Worm (Caenorhabditis elegans) whole organism, L4/young adult: ENCODE measurements around the gene T27A10.6.

Experiments
- W03F9.2 ChIP-seq: fragments of 150-350 bp; optimal IDR thresholded peaks from 2 replicates; lab custom pipeline; 2014; ENCODE audit warnings: missing biosample characterization, missing genetic modification characterization
- dao-5 ChIP-seq: sonication (generic microtip); optimal IDR thresholded peaks from 2 replicates; lab custom pipeline; 2016; ENCODE audit warnings: missing genotype, missing genetic modification characterization, moderate library complexity, missing compliant biosample characterization
- him-1 ChIP-seq: sonication (generic microtip); optimal IDR thresholded peaks from 2 replicates; lab custom pipeline; 2016; ENCODE audit warnings: missing genotype, missing genetic modification reagents, missing genetic modification characterization, missing compliant biosample characterization

DNA sequence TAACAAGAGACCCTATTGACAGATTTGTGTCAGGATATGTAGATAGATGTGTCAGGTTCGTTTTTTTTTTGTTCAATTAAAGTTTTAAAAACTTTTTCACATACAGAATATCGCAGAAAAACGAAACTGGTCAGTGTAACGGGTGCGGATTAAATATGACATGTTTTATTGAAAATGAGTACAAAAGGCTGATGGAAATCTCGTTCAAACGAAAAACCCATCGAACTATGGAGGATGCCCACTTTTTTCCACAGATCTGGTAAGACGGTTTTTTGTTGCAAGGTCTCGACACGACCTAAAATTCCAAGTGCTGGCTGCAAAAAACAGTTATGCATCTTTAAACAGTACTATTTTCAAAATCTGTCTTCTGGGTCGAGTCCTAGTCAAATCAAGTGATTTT, 33.9 kb upstream of the T27A10.6 start:
- no peak for TF ChIP-seq him-1 (tag; lab: Kevin White, UChicago)
- no peak for TF ChIP-seq W03F9.2 (tag; lab: Kevin White, UChicago)
- TF ChIP-seq dao-5 (tag; lab: Kevin White, UChicago) = no peak
